Worm (Caenorhabditis elegans) whole organism, mixed stage, embryonic: ENCODE results near the gene C40C9.3.

Experiments
- bed-3 ChIP-seq: fragments of 200-800 bp; sonication (Bioruptor generic); optimal IDR thresholded peaks from 3 replicates; lab custom pipeline; 2018; ENCODE audit warnings: mild to moderate bottlenecking, missing genetic modification characterization, moderate library complexity, missing compliant biosample characterization
- blmp-1 ChIP-seq: fragments of 150-350 bp; optimal IDR thresholded peaks from 2 replicates; lab custom pipeline; 2014; ENCODE audit warnings: missing biosample characterization, missing genetic modification characterization
- ceh-39 ChIP-seq: fragments of 150-350 bp; optimal IDR thresholded peaks from 2 replicates; lab custom pipeline; 2014; ENCODE audit warnings: missing biosample characterization, missing genetic modification characterization
- ceh-43 ChIP-seq: fragments of 200-800 bp; sonication (Bioruptor generic); optimal IDR thresholded peaks from 2 replicates; lab custom pipeline; 2018; ENCODE audit warnings: mild to moderate bottlenecking, missing genetic modification characterization, moderate library complexity, missing compliant biosample characterization
- ceh-83 ChIP-seq: fragments of 200-800 bp; sonication (Bioruptor generic); optimal IDR thresholded peaks from 2 replicates; lab custom pipeline; 2018; ENCODE audit warnings: mild to moderate bottlenecking, missing genetic modification characterization, missing compliant biosample characterization
- ces-1 ChIP-seq: fragments of 150-350 bp; optimal IDR thresholded peaks from 2 replicates; lab custom pipeline; 2014; ENCODE audit warnings: missing biosample characterization, missing genetic modification reagents, missing genetic modification characterization
- drap-1 ChIP-seq: fragments of 200-800 bp; sonication (Bioruptor generic); optimal IDR thresholded peaks from 3 replicates; lab custom pipeline; 2018; ENCODE audit warnings: mild to moderate bottlenecking, missing genetic modification characterization, missing compliant biosample characterization
- elt-1 ChIP-seq: sonication (generic microtip); optimal IDR thresholded peaks from 2 replicates; lab custom pipeline; 2017; ENCODE audit warnings: missing genetic modification characterization, mild to moderate bottlenecking, missing compliant biosample characterization, antibody characterized with exemption, moderate library complexity, borderline replicate concordance; ENCODE audit not compliant: insufficient read depth
- elt-3 ChIP-seq: fragments of 150-350 bp; optimal IDR thresholded peaks from 2 replicates; lab custom pipeline; 2014; ENCODE audit warnings: missing biosample characterization, missing genetic modification characterization
- flh-1 ChIP-seq: fragments of 200-800 bp; sonication (Bioruptor generic); optimal IDR thresholded peaks from 2 replicates; lab custom pipeline; 2018; ENCODE audit warnings: mild to moderate bottlenecking, missing genetic modification characterization, moderate library complexity, missing compliant biosample characterization
- ham-2 ChIP-seq: fragments of 200-800 bp; sonication (Bioruptor generic); optimal IDR thresholded peaks from 2 replicates; lab custom pipeline; 2018; ENCODE audit warnings: mild to moderate bottlenecking, missing genetic modification characterization, missing compliant biosample characterization
- hlh-1 ChIP-seq: fragments of 150-350 bp; optimal IDR thresholded peaks from 2 replicates; lab custom pipeline; 2014; ENCODE audit warnings: missing biosample characterization, missing genetic modification reagents, missing genetic modification characterization
- lin-32 ChIP-seq: fragments of 200-800 bp; sonication (Bioruptor generic); optimal IDR thresholded peaks from 2 replicates; lab custom pipeline; 2018; ENCODE audit warnings: mild to moderate bottlenecking, missing genetic modification characterization, missing compliant biosample characterization
- lsy-2 ChIP-seq: fragments of 150-350 bp; optimal IDR thresholded peaks from 2 replicates; lab custom pipeline; 2014; ENCODE audit warnings: missing biosample characterization, missing genetic modification characterization
- mep-1 ChIP-seq: fragments of 150-350 bp; optimal IDR thresholded peaks from 2 replicates; lab custom pipeline; 2017; ENCODE audit warnings: missing biosample characterization, missing genetic modification reagents, missing genetic modification characterization, inconsistent platforms
- nhr-12 ChIP-seq: fragments of 150-350 bp; optimal IDR thresholded peaks from 2 replicates; lab custom pipeline; 2014; ENCODE audit warnings: missing biosample characterization, missing genetic modification characterization
- nhr-237 ChIP-seq: fragments of 150-350 bp; optimal IDR thresholded peaks from 2 replicates; lab custom pipeline; 2014; ENCODE audit warnings: missing biosample characterization, missing genetic modification characterization
- nhr-28 ChIP-seq: fragments of 150-350 bp; optimal IDR thresholded peaks from 2 replicates; lab custom pipeline; 2014; ENCODE audit warnings: missing biosample characterization, missing genetic modification characterization
- nhr-76 ChIP-seq: sonication (generic microtip); optimal IDR thresholded peaks from 2 replicates; lab custom pipeline; 2017; ENCODE audit warnings: missing biosample characterization, missing genetic modification characterization
- pha-4 ChIP-seq: fragments of 150-350 bp; optimal IDR thresholded peaks from 2 replicates; lab custom pipeline; 2018; ENCODE audit warnings: missing biosample characterization, missing genetic modification reagents, missing genetic modification characterization
- sem-2 ChIP-seq: fragments of 200-800 bp; sonication (Bioruptor generic); optimal IDR thresholded peaks from 2 replicates; lab custom pipeline; 2018; ENCODE audit warnings: mild to moderate bottlenecking, missing genetic modification characterization, missing compliant biosample characterization
- sptf-1 ChIP-seq: sonication (generic microtip); optimal IDR thresholded peaks from 2 replicates; lab custom pipeline; 2017; ENCODE audit warnings: mild to moderate bottlenecking, missing genetic modification characterization, moderate library complexity, missing compliant biosample characterization
- tbx-8 ChIP-seq: fragments of 200-800 bp; sonication (Bioruptor generic); optimal IDR thresholded peaks from 2 replicates; lab custom pipeline; 2018; ENCODE audit warnings: mild to moderate bottlenecking, missing genetic modification characterization, moderate library complexity, missing compliant biosample characterization
- unc-120 ChIP-seq: sonication (generic microtip); optimal IDR thresholded peaks from 2 replicates; lab custom pipeline; 2017; ENCODE audit warnings: missing genetic modification characterization, missing compliant biosample characterization; ENCODE audit not compliant: poor library complexity, severe bottlenecking
- unc-39 ChIP-seq: fragments of 150-350 bp; optimal IDR thresholded peaks from 2 replicates; lab custom pipeline; 2014; ENCODE audit warnings: missing biosample characterization, missing genetic modification characterization
- unc-62 ChIP-seq: fragments of 150-350 bp; optimal IDR thresholded peaks from 2 replicates; lab custom pipeline; 2014; ENCODE audit warnings: missing biosample characterization, missing genetic modification reagents, missing genetic modification characterization
- zip-8 ChIP-seq: fragments of 150-350 bp; optimal IDR thresholded peaks from 2 replicates; lab custom pipeline; 2014; ENCODE audit warnings: missing biosample characterization, missing genetic modification characterization
- ztf-11 ChIP-seq: fragments of 150-350 bp; optimal IDR thresholded peaks from 2 replicates; lab custom pipeline; 2014; ENCODE audit warnings: missing biosample characterization, missing genetic modification characterization

The C40C9.3 gene

DNA sequence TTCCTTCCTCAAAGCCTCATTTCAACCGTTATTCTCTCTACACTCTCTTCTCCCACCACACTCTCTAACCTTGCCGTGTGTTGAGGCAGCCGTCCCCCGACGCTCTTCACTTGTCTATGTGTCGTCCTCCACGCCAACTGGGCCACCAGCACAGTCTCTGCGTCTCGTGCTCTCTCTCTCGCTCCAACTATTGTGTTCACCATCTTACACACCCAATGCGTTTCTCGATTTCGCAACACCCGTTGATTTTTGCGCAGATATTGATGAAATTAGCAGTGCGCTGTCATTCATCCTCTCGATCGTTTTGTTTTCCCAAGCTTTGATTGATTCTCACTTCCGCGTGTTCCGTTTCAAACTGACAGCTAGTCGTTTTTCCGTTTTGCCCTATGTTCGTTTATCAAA lies 39.7 kb downstream of the C40C9.3 start (continued):
- TF ChIP-seq bed-3, result no peak
- no peak for TF ChIP-seq zip-8 (tag; lab: Kevin White, UChicago)
- TF ChIP-seq ces-1 (GFP tag; lab: Kevin White, UChicago), result peak; percentile 81

DNA sequence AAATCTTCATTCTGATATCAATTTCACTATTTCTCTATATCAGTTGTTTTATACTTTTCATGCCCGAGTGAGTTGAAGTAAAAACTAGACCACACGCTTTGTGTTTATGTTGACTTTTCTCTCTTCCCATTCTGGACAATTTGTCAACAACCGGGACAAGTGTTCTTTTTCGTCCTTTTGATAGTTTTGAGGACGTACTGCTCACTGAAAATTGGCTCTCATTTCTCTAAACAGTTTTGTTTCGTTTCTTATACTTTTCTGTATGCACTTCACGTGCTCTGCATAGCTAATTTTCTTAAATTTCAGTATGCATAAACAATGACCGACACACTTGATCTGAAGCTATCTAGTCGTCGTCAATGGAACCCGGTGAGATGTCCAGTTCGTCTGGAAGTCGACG lies 40.2 kb downstream of the C40C9.3 start, which contains the start of gene adm-2:
adm-2 (plus strand) TSS at position 301 of the 400 bp plus-strand sequence.
- TF ChIP-seq mep-1 (tag; lab: Kevin White, UChicago) (no peak), tbx-8 (GFP tag; lab: Kevin White, UChicago) (no peak), blmp-1 (tag; lab: Kevin White, UChicago) (no peak), nhr-12 (tag; lab: Kevin White, UChicago) (no peak), nhr-237 (no peak), flh-1 (GFP tag; lab: Kevin White, UChicago) (no peak), zip-8 (tag; lab: Kevin White, UChicago) (no peak), drap-1 (GFP tag; lab: Kevin White, UChicago) (no peak), elt-1 (no peak), ztf-11 (tag; lab: Kevin White, UChicago) (no peak), unc-62 (GFP tag; lab: Kevin White, UChicago) (no peak), ceh-39 (no peak), pha-4 (no peak), sptf-1 (tag; lab: Kevin White, UChicago) (no peak)

DNA sequence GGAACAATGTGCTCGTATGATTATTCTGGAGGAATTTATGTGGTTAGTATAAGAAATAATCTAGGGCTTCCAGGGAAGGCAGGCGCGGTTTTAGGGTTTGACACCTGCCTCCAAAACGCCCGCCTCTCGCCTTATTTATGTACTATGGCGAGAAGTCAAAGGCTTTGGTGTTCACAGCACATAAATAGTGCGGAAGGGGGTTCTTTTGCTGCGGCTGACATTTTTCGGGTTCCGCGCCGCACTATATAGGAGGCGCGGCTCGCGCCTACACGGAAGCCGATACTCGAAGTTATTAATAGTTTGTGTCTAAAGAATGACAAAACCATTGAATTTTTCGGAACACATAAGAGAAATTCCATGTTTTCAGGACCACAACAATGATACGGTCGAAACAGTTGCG lies 42.9 kb downstream of the C40C9.3 start:
- TF ChIP-seq nhr-237 (no peak), lsy-2 (tag; lab: Kevin White, UChicago) (no peak), sptf-1 (tag; lab: Kevin White, UChicago) (no peak), nhr-28 (no peak), elt-3 (tag; lab: Kevin White, UChicago) (no peak), ztf-11 (tag; lab: Kevin White, UChicago) (no peak), bed-3 (no peak), ceh-39 (no peak), mep-1 (tag; lab: Kevin White, UChicago) (no peak), pha-4 (no peak), sem-2 (GFP tag; lab: Kevin White, UChicago) (no peak)

DNA sequence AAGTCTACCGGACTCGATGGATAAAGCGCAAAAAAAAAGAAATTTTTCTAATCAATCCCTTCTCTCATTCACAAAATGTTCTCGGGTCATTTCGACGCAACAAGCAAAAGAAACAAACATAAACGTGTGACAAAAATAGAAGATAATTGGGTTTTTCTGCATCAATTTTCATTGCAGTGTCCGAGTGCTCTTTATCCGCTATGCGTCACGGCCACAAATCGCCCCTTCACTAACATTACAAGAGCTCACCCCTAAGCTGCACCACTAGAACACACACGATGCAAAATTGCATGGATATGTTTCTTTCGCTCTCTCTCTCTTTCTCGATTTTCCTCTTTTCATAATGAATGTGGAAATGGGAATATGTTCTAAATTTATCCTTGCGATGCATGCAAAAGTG lies 48.7 kb downstream of the C40C9.3 start:
- peak; percentile 50 for TF ChIP-seq ces-1 (GFP tag; lab: Kevin White, UChicago)
- TF ChIP-seq unc-120, result no peak

DNA sequence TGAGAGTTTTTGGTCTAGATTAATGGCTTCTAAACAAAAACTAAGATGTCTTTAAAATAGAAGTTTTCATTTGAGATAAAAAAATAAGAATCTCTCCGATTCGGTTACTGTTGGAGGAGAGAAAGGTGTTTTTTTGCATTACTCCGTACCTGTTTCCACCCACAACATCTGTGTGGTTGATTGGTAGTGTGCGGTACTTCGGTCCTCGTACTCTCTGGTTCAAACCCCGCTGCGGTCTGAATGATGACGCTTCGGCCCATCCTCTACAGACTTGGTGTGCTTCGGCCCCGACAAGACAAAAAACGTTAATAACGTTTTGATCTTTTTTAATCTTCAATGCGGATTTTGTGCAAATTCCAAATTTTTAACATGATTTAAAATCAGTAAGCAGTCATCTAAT lies 50.1 kb downstream of the C40C9.3 start:
- TF ChIP-seq elt-1 (no peak), nhr-76 (no peak), unc-120 (no peak), unc-39 (no peak), hlh-1 (no peak), zip-8 (tag; lab: Kevin White, UChicago) (no peak), ceh-39 (no peak), lin-32 (GFP tag; lab: Kevin White, UChicago) (no peak), ham-2 (GFP tag; lab: Kevin White, UChicago) (no peak), ceh-83 (GFP tag; lab: Kevin White, UChicago) (no peak), lsy-2 (tag; lab: Kevin White, UChicago) (no peak), ces-1 (GFP tag; lab: Kevin White, UChicago) (no peak), bed-3 (no peak), ceh-43 (GFP tag; lab: Kevin White, UChicago) (no peak), pha-4 (no peak), tbx-8 (GFP tag; lab: Kevin White, UChicago) (no peak), elt-3 (tag; lab: Kevin White, UChicago) (no peak), flh-1 (GFP tag; lab: Kevin White, UChicago) (no peak), nhr-28 (no peak)
- TF ChIP-seq, all 35 proteins: peak for 0
